Worm (Caenorhabditis elegans) whole organism, L2 larva: ENCODE data around the gene R03H10.2.

Source experiments
- F13H6.1 ChIP-seq: sonication (generic microtip); optimal IDR thresholded peaks from 2 replicates; lab custom pipeline; 2016; ENCODE audit warnings: missing genetic modification characterization, missing compliant biosample characterization
- ZK546.5 ChIP-seq: sonication (generic microtip); optimal IDR thresholded peaks from 2 replicates; lab custom pipeline; 2017; ENCODE audit warnings: missing biosample characterization, missing genetic modification characterization
- ceh-16 ChIP-seq: fragments of 150-350 bp; optimal IDR thresholded peaks from 2 replicates; lab custom pipeline; 2014; ENCODE audit warnings: missing biosample characterization, missing genetic modification characterization
- elt-1 ChIP-seq: fragments of 150-350 bp; optimal IDR thresholded peaks from 2 replicates; lab custom pipeline; 2014; ENCODE audit warnings: missing biosample characterization, missing genetic modification characterization
- elt-3 ChIP-seq: sonication (generic microtip); optimal IDR thresholded peaks from 2 replicates; lab custom pipeline; 2017; ENCODE audit warnings: missing biosample characterization, missing genetic modification characterization
- fos-1 ChIP-seq: fragments of 150-350 bp; optimal IDR thresholded peaks from 2 replicates; lab custom pipeline; 2014; ENCODE audit warnings: missing biosample characterization, missing genetic modification characterization
- lsy-2 ChIP-seq, 2 experiments: fragments of 150-350 bp in 1 of 2; sonication (generic microtip) in 1 of 2; optimal IDR thresholded peaks; 2 replicates each; lab custom pipeline; 2014 to 2017; ENCODE audit warnings: missing biosample characterization in 2 of 2, missing genetic modification characterization in 2 of 2
- sem-4 ChIP-seq: fragments of 150-350 bp; optimal IDR thresholded peaks from 2 replicates; lab custom pipeline; 2014; ENCODE audit warnings: missing biosample characterization, missing genetic modification reagents, missing genetic modification characterization
- unc-55 ChIP-seq: fragments of 150-350 bp; sonication (generic microtip); optimal IDR thresholded peaks from 3 replicates; lab custom pipeline; 2014; ENCODE audit warnings: missing biosample characterization, missing genetic modification reagents, missing genetic modification characterization
- unc-62 ChIP-seq: fragments of 150-350 bp; optimal IDR thresholded peaks from 2 replicates; lab custom pipeline; 2014; ENCODE audit warnings: missing biosample characterization, missing genetic modification reagents, missing genetic modification characterization
- ztf-11 ChIP-seq: sonication (generic microtip); optimal IDR thresholded peaks from 2 replicates; lab custom pipeline; 2017; ENCODE audit warnings: missing biosample characterization, missing genetic modification characterization

- TF ChIP-seq lsy-2 (tag; optimal IDR thresholded peaks at IDR 0.05; lab: Kevin White, UChicago) (no peak), ZK546.5 (no peak), elt-3 (no peak), unc-55 (GFP tag; lab: Kevin White, UChicago) (no peak), ztf-11 (tag; lab: Kevin White, UChicago) (no peak), sem-4 (no peak), elt-1 (tag; lab: Kevin White, UChicago) (no peak), fos-1 (tag; lab: Kevin White, UChicago) (no peak), F13H6.1 (tag; lab: Kevin White, UChicago) (no peak), ceh-16 (tag; lab: Kevin White, UChicago) (no peak), unc-62 (GFP tag; lab: Kevin White, UChicago) (no peak)
These were observed 4.0 kb downstream of the R03H10.2 start for ce11 chrII:4159570-4159969.
